Fruit fly (Drosophila melanogaster) whole organism, embryonic: ENCODE measurements around the gene Uch-L5R.
"Not testable (repeated sequence)": the region's sequence is repeated elsewhere in the genome, so short reads cannot be mapped to it uniquely, and the experiment has no call there.

Experiments
- ATbp ChIP-seq: fragments of 200-800 bp; sonication (Bioruptor generic); optimal IDR thresholded peaks from 2 replicates; lab custom pipeline; 2017; ENCODE audit warnings: missing biosample characterization, mild to moderate bottlenecking, missing genetic modification characterization, missing genetic modification reagents
- CG10209 ChIP-seq: fragments of 200-800 bp; sonication (Bioruptor generic); optimal IDR thresholded peaks from 3 replicates; lab custom pipeline; 2017; ENCODE audit warnings: missing biosample characterization, mild to moderate bottlenecking, missing genetic modification characterization, missing genetic modification reagents
- CG10462 ChIP-seq: fragments of 200-800 bp; sonication (Bioruptor generic); optimal IDR thresholded peaks from 2 replicates; lab custom pipeline; 2016; ENCODE audit warnings: missing biosample characterization, missing genetic modification characterization
- CG11398 ChIP-seq: fragments of 200-800 bp; sonication (Bioruptor generic); optimal IDR thresholded peaks from 2 replicates; lab custom pipeline; 2016; ENCODE audit warnings: missing biosample characterization, missing genetic modification characterization
- CG12236 ChIP-seq: fragments of 200-800 bp; sonication (Bioruptor generic); optimal IDR thresholded peaks from 2 replicates; lab custom pipeline; 2016; ENCODE audit warnings: missing biosample characterization, missing genetic modification characterization
- CG13424 ChIP-seq: fragments of 200-800 bp; sonication (Bioruptor generic); optimal IDR thresholded peaks from 2 replicates; lab custom pipeline; 2019; ENCODE audit warnings: missing biosample characterization, mild to moderate bottlenecking, missing genetic modification characterization, moderate library complexity
- CG1529 ChIP-seq: fragments of 200-800 bp; sonication (Bioruptor generic); optimal IDR thresholded peaks from 3 replicates; lab custom pipeline; 2018; ENCODE audit warnings: missing biosample characterization, missing genetic modification characterization
- CG15696 ChIP-seq: fragments of 200-800 bp; sonication (Bioruptor generic); optimal IDR thresholded peaks from 2 replicates; lab custom pipeline; 2019; ENCODE audit warnings: missing biosample characterization, mild to moderate bottlenecking, missing genetic modification characterization, moderate library complexity
- CG18262 ChIP-seq: fragments of 200-800 bp; optimal IDR thresholded peaks from 3 replicates; lab custom pipeline; 2019; ENCODE audit warnings: missing biosample characterization, mild to moderate bottlenecking, missing genetic modification characterization, moderate library complexity
- CG2678 ChIP-seq: fragments of 200-800 bp; sonication (Bioruptor generic); optimal IDR thresholded peaks from 3 replicates; lab custom pipeline; 2019; ENCODE audit warnings: missing biosample characterization, mild to moderate bottlenecking, missing genetic modification characterization, moderate library complexity
- CG31441 ChIP-seq: fragments of 200-800 bp; sonication (Bioruptor generic); IDR thresholded peaks from 2 replicates; pipeline ENCODE4 v1.3.6; 2022; ENCODE audit warnings: missing biosample characterization, missing genetic modification characterization
- CG4404 ChIP-seq: fragments of 200-800 bp; sonication (Bioruptor generic); IDR thresholded peaks from 2 replicates; pipeline ENCODE4 v1.3.6; 2022; ENCODE audit warnings: missing biosample characterization, missing genetic modification characterization
- CG4820 ChIP-seq: fragments of 200-800 bp; sonication (Bioruptor generic); optimal IDR thresholded peaks from 3 replicates; lab custom pipeline; 2016; ENCODE audit warnings: missing biosample characterization, missing genetic modification characterization
- CG7556 ChIP-seq: fragments of 200-800 bp; sonication (Bioruptor generic); optimal IDR thresholded peaks from 2 replicates; lab custom pipeline; 2017; ENCODE audit warnings: missing biosample characterization, mild to moderate bottlenecking, missing genetic modification characterization
- CG8281 ChIP-seq: fragments of 200-800 bp; sonication (Bioruptor generic); optimal IDR thresholded peaks from 2 replicates; lab custom pipeline; 2018; ENCODE audit warnings: missing biosample characterization, mild to moderate bottlenecking, missing genetic modification characterization, moderate library complexity
- CkIIα-i1 ChIP-seq: fragments of 200-800 bp; sonication (Bioruptor generic); IDR thresholded peaks from 2 replicates; pipeline ENCODE4 v1.3.6; 2022; ENCODE audit warnings: missing biosample characterization, missing genetic modification characterization
- CoRest ChIP-seq: fragments of 200-800 bp; sonication (Bioruptor generic); optimal IDR thresholded peaks from 3 replicates; lab custom pipeline; 2018; ENCODE audit warnings: missing biosample characterization, mild to moderate bottlenecking, missing genetic modification characterization, moderate library complexity
- D19B ChIP-seq: fragments of 200-800 bp; sonication (Bioruptor generic); optimal IDR thresholded peaks from 2 replicates; lab custom pipeline; 2017; ENCODE audit warnings: missing biosample characterization, mild to moderate bottlenecking, missing genetic modification characterization
- Dbx ChIP-seq: fragments of 200-800 bp; sonication (Bioruptor generic); IDR thresholded peaks from 3 replicates; pipeline ENCODE4 v1.3.6; 2022; ENCODE audit warnings: missing biosample characterization, missing genetic modification characterization
- Dip2 ChIP-seq: fragments of 200-800 bp; sonication (Bioruptor generic); IDR thresholded peaks from 2 replicates; pipeline ENCODE4 v1.3.6; 2022; ENCODE audit warnings: missing biosample characterization, missing genetic modification characterization
- Drgx ChIP-seq: fragments of 200-800 bp; sonication (Bioruptor generic); IDR thresholded peaks from 2 replicates; pipeline ENCODE4 v1.3.6; 2022; ENCODE audit warnings: missing biosample characterization, missing genetic modification characterization
- ERR ChIP-seq: fragments of 200-800 bp; sonication (Bioruptor generic); optimal IDR thresholded peaks from 2 replicates; lab custom pipeline; 2016; ENCODE audit warnings: missing biosample characterization, missing genetic modification characterization
- Eip74EF ChIP-seq, 2 experiments: fragments of 200-800 bp in 1 of 2; fragments of >200 bp in 1 of 2; sonication (Bioruptor generic) in 1 of 2; optimal IDR thresholded peaks; 2 replicates each; lab custom pipeline; 2017 to 2019; ENCODE audit warnings: missing biosample characterization in 2 of 2, missing genetic modification characterization in 2 of 2, mild to moderate bottlenecking in 1 of 2, moderate library complexity in 1 of 2
- HHEX ChIP-seq: fragments of 200-800 bp; sonication (Bioruptor generic); optimal IDR thresholded peaks from 3 replicates; lab custom pipeline; 2017; ENCODE audit warnings: missing biosample characterization, mild to moderate bottlenecking, missing genetic modification characterization, missing genetic modification reagents
- Kr ChIP-seq: fragments of 200-800 bp; sonication (Bioruptor generic); optimal IDR thresholded peaks from 2 replicates; lab custom pipeline; 2017; ENCODE audit warnings: missing biosample characterization, mild to moderate bottlenecking, missing genetic modification characterization
- MBD-R2 ChIP-seq: fragments of 200-800 bp; sonication (Bioruptor generic); IDR thresholded peaks from 2 replicates; pipeline ENCODE4 v1.3.6; 2022; ENCODE audit warnings: missing biosample characterization, missing genetic modification characterization
- PHDP ChIP-seq: fragments of 200-800 bp; sonication (Bioruptor generic); optimal IDR thresholded peaks from 3 replicates; lab custom pipeline; 2018; ENCODE audit warnings: missing biosample characterization, mild to moderate bottlenecking, missing genetic modification characterization, moderate library complexity
- Pdp1 ChIP-seq, 2 experiments: fragments of 200-800 bp; sonication (Bioruptor generic); optimal IDR thresholded peaks; 3 replicates each; lab custom pipeline; 2016; ENCODE audit warnings: missing biosample characterization in 2 of 2, missing genetic modification characterization in 2 of 2, mild to moderate bottlenecking in 1 of 2, moderate library complexity in 1 of 2
- Sox100B ChIP-seq: fragments of 200-800 bp; sonication (Bioruptor generic); optimal IDR thresholded peaks from 3 replicates; lab custom pipeline; 2018; ENCODE audit warnings: missing biosample characterization, mild to moderate bottlenecking, missing genetic modification characterization
- Trl ChIP-seq, 3 experiments: fragments of >200 bp in 2 of 3; fragments of 200-800 bp in 1 of 3; sonication (Bioruptor generic) in 1 of 3; optimal IDR thresholded peaks; 2 replicates in 1 of 3; 3 replicates in 2 of 3; lab custom pipeline; 2016 to 2017; ENCODE audit warnings: missing biosample characterization in 1 of 3, missing genetic modification characterization in 1 of 3
- YL-1 ChIP-seq: fragments of 200-800 bp; sonication (Bioruptor generic); optimal IDR thresholded peaks from 3 replicates; lab custom pipeline; 2017; ENCODE audit warnings: missing biosample characterization, mild to moderate bottlenecking, missing genetic modification characterization
- ab ChIP-seq: fragments of 200-800 bp; sonication (Bioruptor generic); optimal IDR thresholded peaks from 2 replicates; lab custom pipeline; 2016; ENCODE audit warnings: missing biosample characterization, missing genetic modification characterization
- chif ChIP-seq, 2 experiments: fragments of 200-800 bp; sonication (Bioruptor generic); optimal IDR thresholded peaks; 3 replicates each; lab custom pipeline; 2016; ENCODE audit warnings: missing biosample characterization in 2 of 2, missing genetic modification characterization in 2 of 2
- crp ChIP-seq, 2 experiments: fragments of 200-800 bp; sonication (Bioruptor generic); optimal IDR thresholded peaks; 2 replicates in 1 of 2; 3 replicates in 1 of 2; lab custom pipeline; 2017; ENCODE audit warnings: missing biosample characterization in 2 of 2, missing genetic modification characterization in 2 of 2, mild to moderate bottlenecking in 1 of 2, moderate library complexity in 1 of 2
- danr ChIP-seq: fragments of 200-800 bp; sonication (Bioruptor generic); IDR thresholded peaks from 2 replicates; pipeline ENCODE4 v1.3.6; 2022; ENCODE audit warnings: missing biosample characterization, missing genetic modification characterization
- disco-r ChIP-seq: fragments of 200-800 bp; sonication (Bioruptor generic); optimal IDR thresholded peaks from 2 replicates; lab custom pipeline; 2016; ENCODE audit warnings: missing biosample characterization, missing genetic modification characterization
- dm ChIP-seq: fragments of 200-800 bp; sonication (Bioruptor generic); optimal IDR thresholded peaks from 3 replicates; lab custom pipeline; 2016; ENCODE audit warnings: missing biosample characterization, missing genetic modification characterization
- en ChIP-seq: fragments of 200-800 bp; sonication (Bioruptor generic); optimal IDR thresholded peaks from 2 replicates; lab custom pipeline; 2016; ENCODE audit warnings: missing biosample characterization, missing genetic modification characterization
- esg ChIP-seq: fragments of 200-800 bp; sonication (Bioruptor generic); conservative IDR thresholded peaks from 2 replicates; pipeline ENCODE4 v1.3.6; 2022; ENCODE audit warnings: missing biosample characterization, missing genetic modification characterization
- fd96Cb ChIP-seq: fragments of 200-800 bp; sonication (Bioruptor generic); optimal IDR thresholded peaks from 2 replicates; lab custom pipeline; 2018; ENCODE audit warnings: missing biosample characterization, mild to moderate bottlenecking, missing genetic modification characterization, moderate library complexity
- gcm2 ChIP-seq: fragments of 200-800 bp; sonication (Bioruptor generic); optimal IDR thresholded peaks from 2 replicates; lab custom pipeline; 2016; ENCODE audit warnings: missing biosample characterization, missing genetic modification characterization
- gsb-n ChIP-seq: fragments of 200-800 bp; sonication (Bioruptor generic); optimal IDR thresholded peaks from 3 replicates; lab custom pipeline; 2018; ENCODE audit warnings: missing biosample characterization, mild to moderate bottlenecking, missing genetic modification characterization
- nmo ChIP-seq: fragments of 200-800 bp; sonication (Bioruptor generic); optimal IDR thresholded peaks from 2 replicates; lab custom pipeline; 2018; ENCODE audit warnings: missing biosample characterization, mild to moderate bottlenecking, missing genetic modification characterization, moderate library complexity
- pan ChIP-seq, 4 experiments: fragments of >200 bp in 3 of 4; fragments of 200-800 bp in 1 of 4; sonication (Bioruptor generic) in 1 of 4; optimal IDR thresholded peaks in 3 of 4; IDR thresholded peaks in 1 of 4; 2 replicates each; pipeline versions ENCODE4 v1.3.6 to Lab custom; 2017 to 2022; ENCODE audit warnings: missing biosample characterization in 2 of 4, missing genetic modification characterization in 2 of 4, mixed read lengths in 1 of 4
- ro ChIP-seq: fragments of 200-800 bp; sonication (Bioruptor generic); IDR thresholded peaks from 2 replicates; pipeline ENCODE4 v1.3.6; 2022; ENCODE audit warnings: missing biosample characterization, missing genetic modification characterization
- sug ChIP-seq: fragments of 200-800 bp; optimal IDR thresholded peaks from 2 replicates; lab custom pipeline; 2019; ENCODE audit warnings: missing biosample characterization, mild to moderate bottlenecking, missing genetic modification characterization, moderate library complexity
- ttk ChIP-seq: fragments of 200-800 bp; sonication (Bioruptor generic); IDR thresholded peaks from 2 replicates; pipeline ENCODE4 v2.1.2; 2022; ENCODE audit warnings: missing biosample characterization, missing genetic modification characterization
- unpg ChIP-seq: fragments of 200-800 bp; sonication (Bioruptor generic); optimal IDR thresholded peaks from 3 replicates; lab custom pipeline; 2018; ENCODE audit warnings: missing biosample characterization, mild to moderate bottlenecking, missing genetic modification characterization, moderate library complexity

Gene Uch-L5R

DNA sequence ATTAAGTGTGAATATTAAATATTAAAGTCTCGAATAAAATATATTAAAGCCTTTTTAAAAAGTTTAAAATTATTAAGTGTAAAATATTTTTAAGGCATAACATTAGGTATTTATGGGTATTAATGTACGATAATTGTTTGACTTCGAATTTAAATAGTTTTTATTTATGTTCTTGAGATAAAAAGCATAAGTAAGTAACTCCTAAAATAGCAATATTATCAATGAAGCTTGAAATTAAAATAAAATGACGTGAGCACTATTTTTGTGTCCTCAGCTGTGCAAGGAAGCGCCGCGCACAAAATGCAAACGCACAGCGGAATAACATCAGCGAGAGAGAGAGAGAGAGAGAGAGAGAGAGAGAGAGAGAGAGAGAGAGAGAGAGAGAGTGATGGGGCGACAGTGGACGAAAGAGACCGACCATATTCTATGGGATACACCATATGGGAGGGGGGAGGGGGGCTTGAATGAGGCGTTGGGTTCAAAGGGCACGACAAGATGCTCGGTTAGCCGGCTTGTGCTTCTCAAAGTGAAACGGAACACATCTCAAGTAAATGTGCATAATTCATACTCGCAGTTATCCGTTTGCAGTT is 33.9 kb upstream of the Uch-L5R start (continued):
- TF ChIP-seq CG13424 (tag; lab: Kevin White, UChicago): peak; percentile 10
- no peak for TF ChIP-seq ttk (GFP tag; lab: Robert Waterston, UW)
- no peak for TF ChIP-seq CG8281
- no peak for TF ChIP-seq chif (GFP tag; optimal IDR thresholded peaks at IDR 0.05; lab: Kevin White, UChicago)
- TF ChIP-seq Trl (optimal IDR thresholded peaks at IDR 0.05; lab: Kevin White, UChicago): peak; percentile 29 to 40
- TF ChIP-seq Trl (GFP tag; optimal IDR thresholded peaks at IDR 0.05; lab: Kevin White, UChicago): no peak
- TF ChIP-seq danr (GFP tag; lab: Robert Waterston, UW): no peak
- TF ChIP-seq Dip2 (GFP tag; lab: Robert Waterston, UW): no peak
- TF ChIP-seq HHEX (GFP tag; lab: Kevin White, UChicago): no peak
- peak; percentile 23 for TF ChIP-seq unpg (GFP tag; lab: Kevin White, UChicago)
- peak; percentile 20 for TF ChIP-seq PHDP (tag; lab: Kevin White, UChicago)
- no peak for TF ChIP-seq ERR (GFP tag; lab: Kevin White, UChicago)
- no peak for TF ChIP-seq dm (GFP tag; lab: Kevin White, UChicago)
- no peak for TF ChIP-seq CG12236
- peak; percentile 25 for TF ChIP-seq nmo (GFP tag; lab: Kevin White, UChicago)
- TF ChIP-seq CoRest: peak; percentile 37
- no peak for TF ChIP-seq CkIIα-i1 (GFP tag; lab: Robert Waterston, UW)
- no peak for TF ChIP-seq CG10462
- TF ChIP-seq ab (GFP tag; lab: Kevin White, UChicago): no peak
- TF ChIP-seq CG4820 (GFP tag; lab: Kevin White, UChicago): peak; percentile 2
- TF ChIP-seq ro: no peak
- TF ChIP-seq CG15696: peak; percentile 48
- TF ChIP-seq YL-1 (GFP tag; lab: Kevin White, UChicago): no peak
- no peak for TF ChIP-seq Kr (GFP tag; lab: Kevin White, UChicago)
- TF ChIP-seq CG7556 (GFP tag; lab: Kevin White, UChicago): peak; percentile 40
- no peak for TF ChIP-seq CG11398
- peak; percentile 27 for TF ChIP-seq gsb-n
- TF ChIP-seq pan (optimal IDR thresholded peaks at IDR 0.05; lab: Kevin White, UChicago): no peak
- TF ChIP-seq pan (GFP tag; optimal IDR thresholded peaks at IDR 0.05 in 1 of 2, IDR thresholded peaks at IDR 0.05 in 1 of 2): no peak
- TF ChIP-seq sug: no peak
- no peak for TF ChIP-seq Drgx (GFP tag; lab: Robert Waterston, UW)
- no peak for TF ChIP-seq CG10209
- TF ChIP-seq CG18262 (tag; lab: Kevin White, UChicago): peak; percentile 59
- 0 out of 2 replicates have a peak, but pooled peaks have one; percentile 21 for TF ChIP-seq CG31441 (GFP tag; lab: Robert Waterston, UW)
- TF ChIP-seq fd96Cb (tag; lab: Kevin White, UChicago): peak; percentile 36
- TF ChIP-seq en (GFP tag; lab: Kevin White, UChicago): no peak

DNA sequence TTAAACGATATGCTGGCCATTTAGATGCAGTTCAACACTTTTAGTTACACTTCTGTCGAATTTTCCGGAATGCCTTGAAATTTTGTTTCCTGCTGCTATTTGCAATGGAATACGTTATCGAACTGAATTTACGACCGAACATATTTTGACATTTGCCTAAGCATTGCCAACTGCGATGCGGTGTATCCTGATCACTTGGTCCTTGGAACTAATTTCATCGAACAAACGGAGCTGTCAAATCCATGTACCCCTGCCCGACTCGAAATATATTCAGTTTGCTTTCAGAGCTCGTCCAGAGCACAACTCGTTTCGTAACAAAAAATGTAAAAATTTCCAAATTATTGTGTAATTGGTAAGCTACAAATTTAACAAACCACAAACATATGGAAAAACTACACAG is 30.5 kb upstream of the Uch-L5R start, which contains the start of gene CG15734:
TSS of gene CG15734 (minus strand) at position 101 of the 400 bp plus-strand sequence.
- TF ChIP-seq esg; crp (GFP tag; optimal IDR thresholded peaks at IDR 0.05; lab: Kevin White, UChicago); ATbp (GFP tag; lab: Kevin White, UChicago): not testable (repeated sequence)

DNA sequence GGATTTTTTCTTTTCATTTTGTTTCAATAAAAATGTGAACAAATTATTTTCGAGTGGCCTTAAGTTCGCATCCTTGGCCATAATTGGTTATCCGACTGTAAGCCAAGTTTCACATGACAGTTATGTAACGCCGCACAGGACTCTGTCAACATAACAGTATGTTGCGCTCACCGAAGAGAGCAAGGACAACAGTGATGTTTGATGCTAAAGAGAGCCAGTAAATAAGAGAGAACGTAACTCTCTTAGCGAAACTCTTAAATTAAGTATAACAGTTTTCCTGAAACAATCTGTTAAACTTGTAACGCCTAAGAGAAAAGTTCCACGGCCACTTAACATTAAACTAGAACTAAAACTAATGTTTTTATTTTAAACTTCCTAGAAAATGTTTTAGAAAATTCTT is 29.3 kb upstream of the Uch-L5R start:
- TF ChIP-seq Dbx (no peak), disco-r (GFP tag; lab: Kevin White, UChicago) (no peak), Sox100B (GFP tag; lab: Kevin White, UChicago) (no peak), D19B (no peak), CG4404 (GFP tag; lab: Robert Waterston, UW) (no peak), Pdp1 (GFP tag; optimal IDR thresholded peaks at IDR 0.05; lab: Kevin White, UChicago) (peak in 1 of 2 experiments; percentile 51), gcm2 (GFP tag; lab: Kevin White, UChicago) (no peak), MBD-R2 (no peak), CG2678 (tag; lab: Kevin White, UChicago) (no peak), Trl (optimal IDR thresholded peaks at IDR 0.05; lab: Kevin White, UChicago) (peak; percentile 33 to 67), Trl (GFP tag; optimal IDR thresholded peaks at IDR 0.05; lab: Kevin White, UChicago) (no peak), Eip74EF (GFP tag; optimal IDR thresholded peaks at IDR 0.05; lab: Kevin White, UChicago) (no peak), CG1529 (no peak)
